Worm (Caenorhabditis elegans) whole organism, mixed stage, embryonic: ENCODE results near the gene F35H10.5.

ENCODE experiments used
- elt-1 ChIP-seq: sonication (generic microtip); optimal IDR thresholded peaks from 2 replicates; lab custom pipeline; 2017; ENCODE audit warnings: missing genetic modification characterization, mild to moderate bottlenecking, missing compliant biosample characterization, antibody characterized with exemption, moderate library complexity, borderline replicate concordance; ENCODE audit not compliant: insufficient read depth
- nhr-237 ChIP-seq: fragments of 150-350 bp; optimal IDR thresholded peaks from 2 replicates; lab custom pipeline; 2014; ENCODE audit warnings: missing biosample characterization, missing genetic modification characterization
- snpc-4 ChIP-seq: fragments of 150-350 bp; optimal IDR thresholded peaks from 2 replicates; lab custom pipeline; 2014; ENCODE audit warnings: missing biosample characterization, missing genetic modification characterization

ce11 chrIV:8333554-8333953, 33.0 kb downstream of the F35H10.5 start:
- no peak for TF ChIP-seq elt-1 (tag; lab: Kevin White, UChicago)
- TF ChIP-seq nhr-237 (tag; lab: Kevin White, UChicago): no peak
- TF ChIP-seq snpc-4: no peak
